Fruit fly (Drosophila melanogaster): ENCODE results near the gene dnd.
A peak's percentile ranks its signal among the peaks of the same experiment; 100 is the strongest.

The dnd gene

dm6 chr3R:21862137-21862850 is 24.9 kb downstream of the dnd start (continued):
- TF ChIP-seq sima (GFP tag; optimal IDR thresholded peaks at IDR 0.05) (no peak), CG7987 (GFP tag; optimal IDR thresholded peaks at IDR 0.05) (no peak), CG18599 (GFP tag; optimal IDR thresholded peaks at IDR 0.05) (peak; percentile 3), CTCF (GFP tag; optimal IDR thresholded peaks at IDR 0.05) (peak; percentile 19), Fer1 (GFP tag; optimal IDR thresholded peaks at IDR 0.05) (peak; percentile 31), otp (GFP tag; IDR thresholded peaks at IDR 0.05) (peak; percentile 75; the same call in 2 of the 3 replicates), Taf1 (GFP tag; IDR thresholded peaks at IDR 0.05) (no peak), crc (GFP tag; optimal IDR thresholded peaks at IDR 0.05) (no peak), Hmr (GFP tag; optimal IDR thresholded peaks at IDR 0.05) (peak; percentile 54), CG8924 (tag; optimal IDR thresholded peaks at IDR 0.05) (peak; percentile 84), Camta (GFP tag; optimal IDR thresholded peaks at IDR 0.05) (peak; percentile 59), CG12299 (tag; optimal IDR thresholded peaks at IDR 0.05) (peak; percentile 85), CG5953 (GFP tag; IDR thresholded peaks at IDR 0.05) (peak; percentile 87), CG30403 (GFP tag; optimal IDR thresholded peaks at IDR 0.05) (peak; percentile 90), CG10654 (GFP tag; optimal IDR thresholded peaks at IDR 0.05) (peak; percentile 44), Lpt (GFP tag; optimal IDR thresholded peaks at IDR 0.05) (no peak), CrebB (tag; optimal IDR thresholded peaks at IDR 0.05) (peak; percentile 62), CG31388 (GFP tag; optimal IDR thresholded peaks at IDR 0.05) (no peak), CG9609 (GFP tag; optimal IDR thresholded peaks at IDR 0.05) (no peak), CG10462 (GFP tag; optimal IDR thresholded peaks at IDR 0.05) (peak; percentile 67), Deaf1 (tag; optimal IDR thresholded peaks at IDR 0.05) (peak; percentile 15), Drgx (GFP tag; IDR thresholded peaks at IDR 0.05) (peak; percentile 92), CG7963 (GFP tag; IDR thresholded peaks at IDR 0.05; ENCODE audit: partially characterized antibody) (no peak), CG6683 (GFP tag; optimal IDR thresholded peaks at IDR 0.05) (peak; percentile 7), CG2129 (GFP tag; IDR thresholded peaks at IDR 0.05; ENCODE audit: partially characterized antibody) (no peak), CG2116 (GFP tag; optimal IDR thresholded peaks at IDR 0.05) (peak; percentile 41), slp2 (GFP tag; optimal IDR thresholded peaks at IDR 0.05) (peak; percentile 0), CG13624 (GFP tag; optimal IDR thresholded peaks at IDR 0.05) (no peak), vnd (GFP tag; IDR thresholded peaks at IDR 0.05; ENCODE audit: partially characterized antibody) (no peak), nmo (GFP tag; optimal IDR thresholded peaks at IDR 0.05) (peak; percentile 82), CG1529 (GFP tag; optimal IDR thresholded peaks at IDR 0.05) (peak; percentile 86), grau (tag; optimal IDR thresholded peaks at IDR 0.05) (peak; percentile 83), CG9215 (GFP tag; IDR thresholded peaks at IDR 0.05) (no peak), ro (GFP tag; IDR thresholded peaks at IDR 0.05) (no peak), CHES-1-like (GFP tag; optimal IDR thresholded peaks at IDR 0.05) (peak; percentile 13), Max (GFP tag; optimal IDR thresholded peaks at IDR 0.05) (peak; percentile 39), dysf (GFP tag; IDR thresholded peaks at IDR 0.05) (peak; percentile 50; the same call in 1 of the 3 replicates), CG9817 (tag; optimal IDR thresholded peaks at IDR 0.05) (peak; percentile 55), CG17912 (GFP tag; optimal IDR thresholded peaks at IDR 0.05) (no peak), kay (GFP tag; optimal IDR thresholded peaks at IDR 0.05) (peak; percentile 41), phol (tag; optimal IDR thresholded peaks at IDR 0.05) (peak; percentile 85), Spps (tag; optimal IDR thresholded peaks at IDR 0.05) (peak; percentile 56), Aef1 (GFP tag; IDR thresholded peaks at IDR 0.05) (0 out of 3 replicates have a peak, but pooled peaks have one; percentile 35), CG12769 (tag; optimal IDR thresholded peaks at IDR 0.05) (peak; percentile 65), bigmax (GFP tag; optimal IDR thresholded peaks at IDR 0.05) (no peak), E2f2 (GFP tag; IDR thresholded peaks at IDR 0.05) (peak; percentile 48; the same call in 1 of the 2 replicates), CG1647 (GFP tag; optimal IDR thresholded peaks at IDR 0.05) (peak; percentile 29), Ets65A (GFP tag) (peak; percentile 86), CG4424 (GFP tag; optimal IDR thresholded peaks at IDR 0.05) (peak; percentile 64), sim (GFP tag; IDR thresholded peaks at IDR 0.05) (peak; percentile 59; the same call in 1 of the 2 replicates)

Data from whole organism, embryonic.